Worm (Caenorhabditis elegans): ENCODE data around the gene che-10.

DNA sequence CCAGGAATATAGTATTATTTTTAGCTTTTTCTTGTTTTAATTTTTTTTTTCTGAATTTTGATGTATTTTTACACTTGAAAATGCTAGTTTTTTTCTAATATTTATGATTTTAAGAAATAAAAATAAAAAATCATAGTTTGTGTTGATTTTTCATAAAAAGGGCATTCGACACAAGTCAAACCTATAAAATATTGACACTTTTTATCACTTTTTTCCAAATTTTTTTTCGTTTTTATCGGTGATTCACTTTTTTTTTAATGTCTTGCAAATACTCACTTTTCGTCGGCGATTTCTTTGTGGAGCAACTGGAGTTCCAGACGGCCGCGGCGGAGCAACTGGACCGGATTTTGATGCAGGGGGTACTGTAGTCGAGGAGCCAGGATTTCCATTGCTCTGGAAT is 40.7 kb downstream of the che-10 start:
- TF ChIP-seq ama-1 (optimal IDR thresholded peaks at IDR 0.05) (no peak), hmg-4 (GFP tag; optimal IDR thresholded peaks at IDR 0.05) (no peak), tbx-11 (GFP tag; IDR thresholded peaks at IDR 0.05) (no peak), aly-1 (tag; optimal IDR thresholded peaks at IDR 0.05) (no peak), flt-1 (GFP tag; IDR thresholded peaks at IDR 0.05) (no peak), ceh-13 (GFP tag; optimal IDR thresholded peaks at IDR 0.05) (no peak), tbx-37 (GFP tag; conservative IDR thresholded peaks at IDR 0.05) (no peak), B0310.2 (tag; optimal IDR thresholded peaks at IDR 0.05) (no peak), pes-1 (GFP tag; IDR thresholded peaks at IDR 0.05) (no peak)
